Worm (Caenorhabditis elegans) whole organism, L3 larva: ENCODE data around the gene ptr-25.

Experiments
- nhr-77 ChIP-seq: fragments of 150-350 bp; optimal IDR thresholded peaks from 2 replicates; lab custom pipeline; 2014; ENCODE audit warnings: missing biosample characterization, missing genetic modification characterization
- pha-4 ChIP-seq: fragments of 150-350 bp; optimal IDR thresholded peaks from 2 replicates; lab custom pipeline; 2014; ENCODE audit warnings: missing biosample characterization, missing genetic modification reagents, missing genetic modification characterization

- TF ChIP-seq pha-4 (tag; lab: Kevin White, UChicago) (no peak), nhr-77 (tag; lab: Kevin White, UChicago) (no peak)
These were observed 35.1 kb downstream of the ptr-25 start for ce11 chrIII:10523025-10523424.
